Worm (Caenorhabditis elegans) whole organism, L4/young adult: Measurements from ENCODE around the gene plc-3.

Source experiments
- dao-5 ChIP-seq: sonication (generic microtip); optimal IDR thresholded peaks from 2 replicates; lab custom pipeline; 2016; ENCODE audit warnings: missing genotype, missing genetic modification characterization, moderate library complexity, missing compliant biosample characterization
- him-1 ChIP-seq: sonication (generic microtip); optimal IDR thresholded peaks from 2 replicates; lab custom pipeline; 2016; ENCODE audit warnings: missing genotype, missing genetic modification reagents, missing genetic modification characterization, missing compliant biosample characterization

DNA sequence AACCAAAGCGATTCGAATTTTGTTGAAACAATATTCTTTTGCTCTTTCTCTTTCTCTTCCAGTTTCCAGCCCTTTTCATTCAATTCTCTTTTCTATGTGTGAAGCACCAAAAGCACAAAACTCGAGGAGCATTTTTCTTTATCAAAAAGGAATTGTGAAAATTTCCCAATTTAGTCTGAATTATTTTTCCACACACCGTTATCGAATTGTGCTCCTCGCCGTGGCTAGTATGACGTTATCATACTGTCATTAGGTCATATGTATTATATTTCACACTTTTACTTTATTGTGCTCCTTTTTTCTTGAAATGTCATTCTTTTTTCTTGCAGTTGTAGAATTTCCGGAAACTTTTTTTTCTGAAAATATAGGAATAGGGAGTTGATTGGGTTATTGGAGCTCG lies 1.1 kb upstream of the plc-3 start:
- TF ChIP-seq him-1 (tag; lab: Kevin White, UChicago), result no peak
- no peak for TF ChIP-seq dao-5
